Worm (Caenorhabditis elegans) whole organism, L2 larva: ENCODE data around the gene ZK632.10.

ENCODE experiments used
- alr-1 ChIP-seq: fragments of 150-350 bp; optimal IDR thresholded peaks from 2 replicates; lab custom pipeline; 2014; ENCODE audit warnings: missing biosample characterization, missing genetic modification characterization
- ama-1 ChIP-seq: fragments of 150-350 bp; optimal IDR thresholded peaks from 2 replicates; lab custom pipeline; 2018; ENCODE audit warnings: inconsistent platforms
- elt-3 ChIP-seq: sonication (generic microtip); optimal IDR thresholded peaks from 2 replicates; lab custom pipeline; 2017; ENCODE audit warnings: missing biosample characterization, missing genetic modification characterization
- skn-1 ChIP-seq: sonication (generic microtip); optimal IDR thresholded peaks from 2 replicates; lab custom pipeline; 2017; ENCODE audit warnings: missing biosample characterization, missing genetic modification characterization
- zag-1 ChIP-seq: fragments of 150-350 bp; optimal IDR thresholded peaks from 2 replicates; lab custom pipeline; 2014; ENCODE audit warnings: missing biosample characterization, missing genetic modification characterization

DNA sequence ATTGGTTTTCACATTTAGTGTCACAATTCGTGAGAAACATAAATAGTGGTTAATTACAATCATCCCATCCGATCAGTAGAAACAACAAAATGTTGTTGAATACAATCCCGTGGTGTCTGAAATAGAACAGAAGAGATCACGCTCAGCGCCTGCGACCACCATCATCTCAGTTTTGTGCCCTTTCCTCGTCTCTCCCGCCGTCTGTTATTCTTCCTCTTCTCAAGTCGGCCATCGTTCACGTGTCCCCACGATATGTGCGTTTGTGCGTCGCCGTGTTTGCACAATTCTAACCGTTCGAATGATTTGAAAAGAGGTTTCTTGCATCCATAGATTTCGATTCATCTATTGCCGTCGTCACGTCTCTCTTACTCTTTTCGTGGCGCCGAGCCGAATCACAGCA is 8.8 kb downstream of the ZK632.10 start, which contains the start of gene panl-3:
- TF ChIP-seq skn-1 (tag; lab: Kevin White, UChicago) (no peak), alr-1 (tag; lab: Kevin White, UChicago) (no peak), ama-1 (lab: Kevin White, UChicago) (no peak), elt-3 (no peak), zag-1 (tag; lab: Kevin White, UChicago) (no peak)
